Worm (Caenorhabditis elegans) whole organism, young adult: ENCODE data around the gene C46F11.6.
A peak's percentile ranks its signal among the peaks of the same experiment; 100 is the strongest.

Experiments used
- B0336.3 ChIP-seq: fragments of 200-800 bp; sonication (Bioruptor generic); IDR thresholded peaks from 2 replicates; pipeline ENCODE4 v1.3.6; 2022; ENCODE audit warnings: missing genetic modification characterization, missing compliant biosample characterization
- F57A8.1 ChIP-seq: fragments of 200-800 bp; sonication (Bioruptor generic); optimal IDR thresholded peaks from 2 replicates; lab custom pipeline; 2018; ENCODE audit warnings: mild to moderate bottlenecking, missing genetic modification characterization, moderate library complexity, missing compliant biosample characterization
- K11D2.4 ChIP-seq: fragments of 200-800 bp; sonication (Bioruptor generic); IDR thresholded peaks from 2 replicates; pipeline ENCODE4 v1.3.6; 2022; ENCODE audit warnings: missing genetic modification reagents, missing genetic modification characterization, missing compliant biosample characterization
- T26A5.8 ChIP-seq: sonication (generic microtip); optimal IDR thresholded peaks from 2 replicates; lab custom pipeline; 2016; ENCODE audit warnings: missing genetic modification characterization, missing compliant biosample characterization
- Y53G8AR.9 ChIP-seq: fragments of 200-800 bp; sonication (Bioruptor generic); conservative IDR thresholded peaks from 2 replicates; pipeline ENCODE4 v1.3.6; 2022; ENCODE audit warnings: missing genetic modification reagents, missing genetic modification characterization, missing compliant biosample characterization
- Y95B8A.8 ChIP-seq: fragments of 200-800 bp; sonication (Bioruptor generic); IDR thresholded peaks from 2 replicates; pipeline ENCODE4 v1.3.6; 2022; ENCODE audit warnings: missing genetic modification reagents, missing genetic modification characterization, missing compliant biosample characterization
- aptf-2 ChIP-seq: fragments of 200-800 bp; sonication (Bioruptor generic); conservative IDR thresholded peaks from 2 replicates; pipeline ENCODE4 v1.3.6; 2022; ENCODE audit warnings: missing genetic modification reagents, missing genetic modification characterization, missing compliant biosample characterization
- attf-3 ChIP-seq: fragments of 200-800 bp; sonication (Bioruptor generic); conservative IDR thresholded peaks from 2 replicates; pipeline ENCODE4 v1.3.6; 2022; ENCODE audit warnings: missing genetic modification reagents, missing genetic modification characterization, missing compliant biosample characterization
- ccch-3 ChIP-seq: fragments of 200-800 bp; sonication (Bioruptor generic); optimal IDR thresholded peaks from 2 replicates; lab custom pipeline; 2018; ENCODE audit warnings: mild to moderate bottlenecking, missing genetic modification characterization, missing compliant biosample characterization
- cebp-1 ChIP-seq, 2 experiments: fragments of 200-800 bp in 1 of 2; sonication (Bioruptor generic) in 1 of 2; sonication (generic microtip) in 1 of 2; IDR thresholded peaks in 1 of 2; optimal IDR thresholded peaks in 1 of 2; 2 replicates each; pipeline versions ENCODE4 v1.3.6 to Lab custom; 2017 to 2022; ENCODE audit warnings: missing compliant biosample characterization in 2 of 2, missing genetic modification characterization in 2 of 2, mild to moderate bottlenecking in 1 of 2, missing genetic modification reagents in 1 of 2, moderate library complexity in 1 of 2
- ceh-58 ChIP-seq: fragments of 200-800 bp; sonication (Bioruptor generic); IDR thresholded peaks from 2 replicates; pipeline ENCODE4 v1.3.6; 2022; ENCODE audit warnings: missing genetic modification characterization, missing compliant biosample characterization
- ceh-91 ChIP-seq: fragments of 200-800 bp; sonication (Bioruptor generic); IDR thresholded peaks from 2 replicates; pipeline ENCODE4 v1.3.6; 2022; ENCODE audit warnings: missing genetic modification reagents, missing genetic modification characterization, missing compliant biosample characterization
- chd-7 ChIP-seq: sonication (generic microtip); optimal IDR thresholded peaks from 2 replicates; lab custom pipeline; 2016; ENCODE audit warnings: mild to moderate bottlenecking, missing genetic modification characterization, moderate library complexity, missing compliant biosample characterization
- dpff-1 ChIP-seq: sonication (generic microtip); optimal IDR thresholded peaks from 2 replicates; lab custom pipeline; 2017; ENCODE audit warnings: mild to moderate bottlenecking, missing genetic modification characterization, missing compliant biosample characterization
- dpl-1 ChIP-seq: fragments of 150-350 bp; optimal IDR thresholded peaks from 2 replicates; lab custom pipeline; 2014; ENCODE audit warnings: missing biosample characterization, missing genetic modification reagents, missing genetic modification characterization
- egl-18 ChIP-seq: fragments of 200-800 bp; sonication (Bioruptor generic); IDR thresholded peaks from 2 replicates; pipeline ENCODE4 v1.3.6; 2022; ENCODE audit warnings: missing genetic modification reagents, missing genetic modification characterization, missing compliant biosample characterization
- ets-4 ChIP-seq: fragments of 200-800 bp; sonication (Bioruptor generic); optimal IDR thresholded peaks from 2 replicates; lab custom pipeline; 2018; ENCODE audit warnings: mild to moderate bottlenecking, missing genetic modification characterization, missing compliant biosample characterization
- hsf-1 ChIP-seq: fragments of 200-800 bp; sonication (Bioruptor generic); IDR thresholded peaks from 2 replicates; pipeline ENCODE4 v1.3.6; 2022; ENCODE audit warnings: missing genetic modification reagents, missing genetic modification characterization, missing compliant biosample characterization
- lin-40 ChIP-seq: sonication (generic microtip); optimal IDR thresholded peaks from 2 replicates; lab custom pipeline; 2016; ENCODE audit warnings: missing genetic modification characterization, mild to moderate bottlenecking, missing compliant biosample characterization, missing genotype, missing genetic modification reagents
- lsl-1 ChIP-seq: fragments of 200-800 bp; sonication (Bioruptor generic); optimal IDR thresholded peaks from 2 replicates; lab custom pipeline; 2018; ENCODE audit warnings: mild to moderate bottlenecking, missing genetic modification characterization, moderate library complexity, missing compliant biosample characterization
- madf-10 ChIP-seq: sonication (generic microtip); optimal IDR thresholded peaks from 2 replicates; lab custom pipeline; 2016; ENCODE audit warnings: mild to moderate bottlenecking, missing genetic modification characterization, missing compliant biosample characterization
- madf-3 ChIP-seq: fragments of 200-800 bp; sonication (Bioruptor generic); IDR thresholded peaks from 2 replicates; pipeline ENCODE4 v1.3.6; 2022; ENCODE audit warnings: missing genetic modification reagents, missing genetic modification characterization, missing compliant biosample characterization
- mel-28 ChIP-seq: sonication (generic microtip); optimal IDR thresholded peaks from 2 replicates; lab custom pipeline; 2016; ENCODE audit warnings: borderline replicate concordance, mild to moderate bottlenecking, missing genetic modification characterization, missing compliant biosample characterization
- nhr-120 ChIP-seq: fragments of 200-800 bp; sonication (Bioruptor generic); IDR thresholded peaks from 2 replicates; pipeline ENCODE4 v1.3.6; 2022; ENCODE audit warnings: missing genetic modification characterization, missing compliant biosample characterization
- nhr-90 ChIP-seq: sonication (generic microtip); optimal IDR thresholded peaks from 2 replicates; lab custom pipeline; 2016; ENCODE audit warnings: missing genotype, mild to moderate bottlenecking, missing genetic modification characterization, missing compliant biosample characterization
- pbrm-1 ChIP-seq: fragments of 200-800 bp; sonication (Bioruptor generic); IDR thresholded peaks from 2 replicates; pipeline ENCODE4 v1.3.6; 2022; ENCODE audit warnings: missing genetic modification reagents, missing genetic modification characterization, missing compliant biosample characterization
- repo-1 ChIP-seq: sonication (generic microtip); optimal IDR thresholded peaks from 2 replicates; lab custom pipeline; 2017; ENCODE audit warnings: mild to moderate bottlenecking, missing genetic modification characterization, missing compliant biosample characterization
- rpc-1 ChIP-seq, 2 experiments: fragments of 150-350 bp in 1 of 2; sonication (generic microtip) in 1 of 2; optimal IDR thresholded peaks; 2 replicates each; lab custom pipeline; 2014 to 2018; ENCODE audit warnings: missing biosample characterization in 1 of 2, missing genetic modification characterization in 1 of 2, missing genetic modification reagents in 1 of 2, missing genotype in 1 of 2
- snpc-1.1 ChIP-seq: sonication (generic microtip); optimal IDR thresholded peaks from 2 replicates; lab custom pipeline; 2017; ENCODE audit warnings: missing genetic modification characterization, mild to moderate bottlenecking, missing compliant biosample characterization, antibody characterized with exemption, moderate library complexity, missing genotype, missing genetic modification reagents; ENCODE audit not compliant: insufficient read depth
- snpc-1.3 ChIP-seq: sonication (generic microtip); optimal IDR thresholded peaks from 2 replicates; lab custom pipeline; 2017; ENCODE audit warnings: missing genetic modification characterization, mild to moderate bottlenecking, missing compliant biosample characterization, antibody characterized with exemption, moderate library complexity, missing genotype, missing genetic modification reagents; ENCODE audit not compliant: insufficient read depth
- tbx-9 ChIP-seq: sonication (generic microtip); optimal IDR thresholded peaks from 2 replicates; lab custom pipeline; 2016; ENCODE audit warnings: borderline replicate concordance, missing genetic modification characterization, inconsistent platforms, missing compliant biosample characterization
- tlf-1 ChIP-seq: fragments of 200-800 bp; sonication (Bioruptor generic); optimal IDR thresholded peaks from 2 replicates; lab custom pipeline; 2018; ENCODE audit warnings: mild to moderate bottlenecking, missing genetic modification characterization, missing compliant biosample characterization
- ztf-18 ChIP-seq: sonication (generic microtip); optimal IDR thresholded peaks from 2 replicates; lab custom pipeline; 2016; ENCODE audit warnings: missing genotype, mild to moderate bottlenecking, missing genetic modification characterization, missing compliant biosample characterization

Gene C46F11.6

DNA sequence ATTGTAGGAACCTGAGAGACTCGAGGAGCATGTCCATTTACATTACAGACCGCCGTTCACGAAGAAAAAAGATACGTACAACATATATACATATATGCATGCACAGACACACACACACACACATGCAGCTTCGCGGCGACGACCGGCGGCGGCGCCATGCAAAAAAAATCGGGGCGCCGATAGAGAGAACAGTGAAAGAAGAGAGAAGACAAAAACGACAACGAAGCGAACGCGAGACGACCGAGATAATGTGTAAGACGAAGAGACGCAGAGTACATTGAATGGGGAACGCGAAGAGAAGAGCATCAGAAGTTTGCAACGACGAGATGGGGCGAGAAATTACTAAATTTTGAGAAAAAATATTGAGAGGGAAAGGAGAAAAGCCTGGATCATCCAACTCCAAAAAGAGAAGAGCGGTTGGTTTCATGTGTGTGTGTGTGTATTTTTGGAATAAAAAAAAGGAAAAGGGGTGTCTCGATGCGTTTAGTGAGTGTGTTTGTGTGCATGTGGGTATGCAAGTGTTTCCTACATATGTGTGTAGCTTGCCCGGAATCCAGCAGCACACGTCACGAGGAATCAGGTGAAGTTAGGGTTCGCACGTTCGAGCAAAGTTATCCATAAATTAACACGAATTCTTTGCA, 50.5 kb downstream of the C46F11.6 start (continued):
- TF ChIP-seq ets-4 (GFP tag; lab: Kevin White, UChicago) (no peak), attf-3 (GFP tag; lab: Robert Waterston, UW) (no peak), hsf-1 (GFP tag; lab: Robert Waterston, UW) (no peak), lin-40 (tag; lab: Kevin White, UChicago) (peak; percentile 35), T26A5.8 (tag; lab: Kevin White, UChicago) (no peak), dpl-1 (GFP tag; lab: Kevin White, UChicago) (no peak), chd-7 (no peak), K11D2.4 (no peak), Y95B8A.8 (GFP tag; lab: Robert Waterston, UW) (no peak), snpc-1.1 (no peak), tbx-9 (tag; lab: Kevin White, UChicago) (no peak), dpff-1 (tag; lab: Kevin White, UChicago) (no peak), madf-3 (GFP tag; lab: Robert Waterston, UW) (no peak), ccch-3 (GFP tag; lab: Kevin White, UChicago) (no peak), snpc-1.3 (tag; lab: Kevin White, UChicago) (no peak), cebp-1 (GFP tag; IDR thresholded peaks at IDR 0.05; lab: Robert Waterston, UW) (no peak), cebp-1 (tag; optimal IDR thresholded peaks at IDR 0.05; lab: Kevin White, UChicago) (peak; percentile 34), repo-1 (no peak), egl-18 (GFP tag; lab: Robert Waterston, UW) (no peak), rpc-1 (optimal IDR thresholded peaks at IDR 0.05; lab: Kevin White, UChicago) (no peak), rpc-1 (tag; optimal IDR thresholded peaks at IDR 0.05; lab: Kevin White, UChicago) (no peak), ceh-91 (GFP tag; lab: Robert Waterston, UW) (no peak), Y53G8AR.9 (no peak), nhr-90 (no peak), ztf-18 (peak; percentile 13), nhr-120 (GFP tag; lab: Robert Waterston, UW) (no peak), tlf-1 (GFP tag; lab: Kevin White, UChicago) (no peak), mel-28 (tag; lab: Kevin White, UChicago) (no peak), lsl-1 (GFP tag; lab: Kevin White, UChicago) (no peak), F57A8.1 (no peak), ceh-58 (GFP tag; lab: Robert Waterston, UW) (no peak), pbrm-1 (GFP tag; lab: Robert Waterston, UW) (no peak), madf-10 (peak; percentile 91), aptf-2 (GFP tag; lab: Robert Waterston, UW) (no peak), B0336.3 (no peak)
